Worm (Caenorhabditis elegans): ENCODE data around the gene akt-2.

ce11 chrX:14132677-14133076 is 14.8 kb upstream of the akt-2 start:
- TF ChIP-seq nhr-237 (tag; optimal IDR thresholded peaks at IDR 0.05) (no peak), egl-27 (tag; optimal IDR thresholded peaks at IDR 0.05) (no peak), jun-1 (tag; optimal IDR thresholded peaks at IDR 0.05) (no peak), ztf-4 (tag; optimal IDR thresholded peaks at IDR 0.05) (no peak), pha-4 (tag; optimal IDR thresholded peaks at IDR 0.05) (no peak)

All from whole organism, L3 larva.